Worm (Caenorhabditis elegans): ENCODE data around the gene Y56A3A.31.
A peak's percentile ranks its signal among the peaks of the same experiment; 100 is the strongest.

Y56A3A.31 gene

ce11 chrIII:11971342-11971741, 2.9 kb upstream of the Y56A3A.31 start, which contains the start of gene Y56A3A.28:
TSS of gene Y56A3A.28 (minus strand) at chrIII:11971374.
- peak; percentile 85 for TF ChIP-seq ceh-48 (tag; optimal IDR thresholded peaks at IDR 0.05)
- no peak for TF ChIP-seq pha-2 (tag; optimal IDR thresholded peaks at IDR 0.05)

DNA sequence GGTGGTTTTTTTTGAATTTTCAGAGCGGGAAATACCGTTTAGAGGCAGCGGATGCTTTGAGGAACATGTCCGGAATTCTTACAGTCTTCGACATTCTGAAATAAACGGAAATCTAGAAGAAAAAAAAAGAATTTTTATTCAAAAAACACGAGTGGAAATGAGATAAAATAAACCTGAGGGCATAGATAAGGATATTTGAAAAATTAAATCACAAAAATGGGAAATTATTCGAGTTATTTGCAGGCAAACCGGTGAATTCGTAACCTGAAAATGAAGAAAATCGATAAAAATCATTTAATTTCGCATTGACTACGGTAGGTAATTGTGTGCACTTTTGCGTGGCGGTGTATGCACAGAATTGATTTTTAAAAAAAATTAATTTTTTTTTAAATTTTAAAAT, 281 bp upstream of the Y56A3A.31 start, which contains the start of gene ung-1:
Gene ung-1 (minus strand): TSS at position 101 of the 400 bp plus-strand sequence.
- TF ChIP-seq nhr-11 (tag; optimal IDR thresholded peaks at IDR 0.05): no peak

DNA sequence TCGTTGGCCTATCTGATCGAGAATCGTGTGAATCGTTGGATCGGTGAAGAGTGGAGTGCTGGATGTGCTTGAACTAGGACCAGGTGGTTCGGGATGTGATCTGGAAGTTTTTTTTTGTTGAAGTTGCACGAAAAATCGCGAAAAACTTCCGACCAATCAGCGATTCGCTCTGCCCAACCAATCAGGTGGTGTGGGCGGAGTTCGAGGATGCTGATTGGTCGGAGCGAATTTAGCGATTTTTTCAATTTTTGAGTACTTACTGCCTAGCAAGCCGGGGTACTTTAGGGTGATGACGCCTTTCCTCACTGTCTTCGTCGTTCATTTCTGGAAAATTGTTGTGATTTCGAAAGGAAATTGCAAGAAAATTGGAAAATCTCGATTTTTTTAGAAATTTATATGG, 4.5 kb downstream of the Y56A3A.31 start, which contains the start of gene Y56A3A.30:
Gene Y56A3A.30 (minus strand): TSS at position 324 of the 400 bp plus-strand sequence.
- TF ChIP-seq nfya-1 (tag; optimal IDR thresholded peaks at IDR 0.05): peak; percentile 82
- no peak for TF ChIP-seq hlh-15 (tag; optimal IDR thresholded peaks at IDR 0.05)

DNA sequence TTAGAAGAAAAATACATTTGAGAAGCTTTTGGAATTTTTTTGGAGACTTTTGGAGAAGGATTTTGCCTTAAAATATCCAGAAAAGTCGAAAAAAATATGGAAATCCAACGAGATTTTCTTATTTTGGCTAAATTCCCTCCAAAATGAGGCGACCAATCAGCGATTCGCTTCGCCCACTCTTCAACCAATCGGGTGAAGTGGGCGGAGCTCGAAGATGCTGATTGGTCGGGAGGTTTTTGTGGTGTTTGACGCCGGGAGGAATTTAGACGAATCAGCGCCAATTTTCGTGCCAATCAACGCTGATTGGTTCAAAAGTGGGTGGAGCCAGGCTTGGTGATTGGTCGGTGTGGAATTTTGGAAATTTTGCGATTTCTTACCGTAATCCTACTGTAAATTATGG, 6.5 kb downstream of the Y56A3A.31 start:
- no peak for TF ChIP-seq eyg-1 (tag; optimal IDR thresholded peaks at IDR 0.05)
- TF ChIP-seq zip-5 (tag; optimal IDR thresholded peaks at IDR 0.05): no peak
- TF ChIP-seq nfya-1 (tag; optimal IDR thresholded peaks at IDR 0.05): peak; percentile 95

DNA sequence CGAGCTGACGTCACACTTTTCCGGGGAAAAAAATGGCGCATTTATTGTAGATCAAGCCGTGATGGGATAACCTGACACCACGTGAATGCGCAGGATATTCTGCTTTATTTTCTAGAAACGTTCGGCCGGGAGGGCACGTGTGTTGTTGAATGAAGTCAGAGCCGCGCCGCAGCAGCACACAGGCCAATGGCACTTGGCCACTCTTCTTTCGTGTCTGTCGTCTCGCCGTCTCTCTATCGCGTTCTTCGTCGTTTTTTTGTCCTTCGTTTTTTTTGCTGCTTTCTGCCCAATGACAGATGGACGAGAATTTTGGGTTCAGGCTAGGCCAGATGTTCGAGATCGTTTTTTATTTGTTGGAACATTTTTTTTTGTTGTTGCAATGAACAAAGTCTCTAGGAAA, 7.3 kb downstream of the Y56A3A.31 start:
- TF ChIP-seq pat-9 (tag; optimal IDR thresholded peaks at IDR 0.05) (no peak), ceh-14 (tag; optimal IDR thresholded peaks at IDR 0.05) (no peak), ceh-2 (tag; optimal IDR thresholded peaks at IDR 0.05) (no peak), hlh-30 (tag; optimal IDR thresholded peaks at IDR 0.05; ENCODE audit: insufficient read depth) (peak; percentile 4), nfya-1 (tag; optimal IDR thresholded peaks at IDR 0.05) (peak; percentile 41)

ce11 chrIII:11982474-11982873, 8.2 kb downstream of the Y56A3A.31 start:
- TF ChIP-seq fkh-10 (GFP tag; optimal IDR thresholded peaks at IDR 0.05): no peak
- no peak for TF ChIP-seq unc-42 (tag; optimal IDR thresholded peaks at IDR 0.05)
- TF ChIP-seq nhr-11 (tag; optimal IDR thresholded peaks at IDR 0.05): no peak
- no peak for TF ChIP-seq ref-2 (tag; optimal IDR thresholded peaks at IDR 0.05)
- no peak for TF ChIP-seq K02D7.2 (tag; optimal IDR thresholded peaks at IDR 0.05)
- no peak for TF ChIP-seq pat-9 (tag; optimal IDR thresholded peaks at IDR 0.05)
- TF ChIP-seq gmeb-2 (tag; optimal IDR thresholded peaks at IDR 0.05): no peak
- TF ChIP-seq dmd-4 (tag; optimal IDR thresholded peaks at IDR 0.05; ENCODE audit: borderline replicate concordance): no peak
- TF ChIP-seq unc-86 (tag; optimal IDR thresholded peaks at IDR 0.05): no peak
- no peak for TF ChIP-seq eyg-1 (tag; optimal IDR thresholded peaks at IDR 0.05)
- no peak for TF ChIP-seq ceh-48 (tag; optimal IDR thresholded peaks at IDR 0.05)
- no peak for TF ChIP-seq ceh-19 (GFP tag; optimal IDR thresholded peaks at IDR 0.05)
- TF ChIP-seq ceh-18 (tag; optimal IDR thresholded peaks at IDR 0.05): no peak
- TF ChIP-seq ttx-3 (tag; optimal IDR thresholded peaks at IDR 0.05): no peak
- no peak for TF ChIP-seq K09A11.1 (tag; optimal IDR thresholded peaks at IDR 0.05; ENCODE audit: insufficient read depth)
- TF ChIP-seq ceh-22 (tag; optimal IDR thresholded peaks at IDR 0.05): no peak

DNA sequence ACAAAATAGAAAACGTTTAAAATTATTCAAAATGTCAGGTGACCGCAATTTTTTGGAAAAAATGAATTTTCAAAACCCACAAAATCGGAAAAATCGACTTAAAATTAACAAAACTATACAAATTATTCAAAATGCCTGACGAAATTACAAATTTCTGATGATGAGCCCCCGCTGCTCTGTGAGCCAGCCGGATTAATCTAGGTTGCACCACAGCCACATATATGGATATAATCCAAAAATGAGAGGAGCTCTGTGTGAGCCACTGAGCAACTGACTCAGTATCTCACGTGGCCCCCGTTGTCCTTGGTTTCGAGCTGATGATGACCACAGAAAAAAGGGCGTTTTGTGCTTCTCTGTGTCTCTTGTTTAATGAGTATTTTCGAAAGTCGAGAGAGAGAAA, 10.8 kb downstream of the Y56A3A.31 start:
- TF ChIP-seq ceh-9 (tag; optimal IDR thresholded peaks at IDR 0.05) (no peak), tbx-7 (tag; optimal IDR thresholded peaks at IDR 0.05) (no peak), sox-2 (GFP tag; IDR thresholded peaks at IDR 0.05) (no peak), hlh-13 (GFP tag; optimal IDR thresholded peaks at IDR 0.05) (no peak), K02D7.2 (tag; optimal IDR thresholded peaks at IDR 0.05) (no peak), F13H6.1 (tag; optimal IDR thresholded peaks at IDR 0.05) (no peak)

DNA sequence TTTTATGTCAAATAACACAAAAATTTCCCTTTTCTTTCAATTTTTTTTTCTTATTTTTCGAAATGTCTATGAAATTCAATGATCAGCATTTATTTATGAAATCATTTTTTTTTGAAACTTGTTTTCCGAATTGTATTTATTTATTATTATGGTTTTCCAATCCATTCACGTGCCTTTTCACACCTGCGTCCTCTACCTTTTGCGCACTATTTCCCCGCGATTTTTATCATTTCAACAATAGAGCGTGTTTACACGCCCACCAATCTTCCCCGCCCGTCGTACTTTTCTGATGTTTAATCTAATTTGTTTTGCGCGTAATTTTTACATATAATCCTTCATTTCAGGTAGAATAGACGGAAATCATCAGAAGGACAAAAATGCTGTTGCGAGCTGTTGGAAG, 15.5 kb downstream of the Y56A3A.31 start, which contains the start of gene wah-1:
Gene wah-1 (plus strand): TSS at position 345 of the 400 bp plus-strand sequence.
- TF ChIP-seq hlh-30 (tag; optimal IDR thresholded peaks at IDR 0.05; ENCODE audit: insufficient read depth) (peak; percentile 9), elt-2 (tag; optimal IDR thresholded peaks at IDR 0.05) (peak; percentile 5), ceh-24 (tag; optimal IDR thresholded peaks at IDR 0.05) (no peak)

All from whole organism, late embryonic.